Fruit fly (Drosophila melanogaster) whole organism, embryonic: ENCODE data around the gene Sem1.

Source experiments
- Bteb2 ChIP-seq: fragments of 200-800 bp; sonication (Bioruptor generic); optimal IDR thresholded peaks from 2 replicates; lab custom pipeline; 2016; ENCODE audit warnings: missing biosample characterization, missing genetic modification characterization
- CG10267 ChIP-seq: fragments of 200-800 bp; sonication (Bioruptor generic); optimal IDR thresholded peaks from 2 replicates; lab custom pipeline; 2018; ENCODE audit warnings: missing biosample characterization, mild to moderate bottlenecking, missing genetic modification characterization, moderate library complexity
- CG10543 ChIP-seq: fragments of 200-800 bp; sonication (Bioruptor generic); optimal IDR thresholded peaks from 3 replicates; lab custom pipeline; 2017; ENCODE audit warnings: missing biosample characterization, mild to moderate bottlenecking, missing genetic modification characterization, moderate library complexity
- CG13424 ChIP-seq: fragments of 200-800 bp; sonication (Bioruptor generic); optimal IDR thresholded peaks from 2 replicates; lab custom pipeline; 2019; ENCODE audit warnings: missing biosample characterization, mild to moderate bottlenecking, missing genetic modification characterization, moderate library complexity
- CG13624 ChIP-seq: fragments of 200-800 bp; sonication (Bioruptor generic); optimal IDR thresholded peaks from 2 replicates; lab custom pipeline; 2016; ENCODE audit warnings: missing biosample characterization, missing genetic modification characterization
- CG13775 ChIP-seq: fragments of 200-800 bp; sonication (Bioruptor generic); optimal IDR thresholded peaks from 3 replicates; lab custom pipeline; 2017; ENCODE audit warnings: missing biosample characterization, mild to moderate bottlenecking, missing genetic modification characterization
- CG15479 ChIP-seq: fragments of 200-800 bp; sonication (Bioruptor generic); optimal IDR thresholded peaks from 3 replicates; lab custom pipeline; 2019; ENCODE audit warnings: missing biosample characterization, mild to moderate bottlenecking, missing genetic modification characterization, moderate library complexity
- CG15696 ChIP-seq: fragments of 200-800 bp; sonication (Bioruptor generic); optimal IDR thresholded peaks from 2 replicates; lab custom pipeline; 2019; ENCODE audit warnings: missing biosample characterization, mild to moderate bottlenecking, missing genetic modification characterization, moderate library complexity
- CG16863 ChIP-seq: fragments of 200-800 bp; sonication (Bioruptor generic); optimal IDR thresholded peaks from 3 replicates; lab custom pipeline; 2016; ENCODE audit warnings: missing biosample characterization, missing genetic modification characterization
- CG17186 ChIP-seq: fragments of 200-800 bp; sonication (Bioruptor generic); optimal IDR thresholded peaks from 3 replicates; lab custom pipeline; 2017; ENCODE audit warnings: missing biosample characterization, missing genetic modification reagents, missing genetic modification characterization
- CG2120 ChIP-seq: fragments of 200-800 bp; sonication (Bioruptor generic); optimal IDR thresholded peaks from 3 replicates; lab custom pipeline; 2016; ENCODE audit warnings: missing biosample characterization, missing genetic modification characterization
- CG33213 ChIP-seq: fragments of 200-800 bp; sonication (Bioruptor generic); optimal IDR thresholded peaks from 3 replicates; lab custom pipeline; 2016; ENCODE audit warnings: missing biosample characterization, missing genetic modification characterization
- CG4854 ChIP-seq: fragments of 200-800 bp; sonication (Bioruptor generic); optimal IDR thresholded peaks from 2 replicates; lab custom pipeline; 2016; ENCODE audit warnings: missing biosample characterization, missing genetic modification characterization, inconsistent platforms
- CG6254 ChIP-seq: fragments of 200-800 bp; sonication (Bioruptor generic); optimal IDR thresholded peaks from 3 replicates; lab custom pipeline; 2017; ENCODE audit warnings: mild to moderate bottlenecking, missing biosample characterization, missing genetic modification reagents, missing genetic modification characterization
- CG7987 ChIP-seq: fragments of 200-800 bp; sonication (Bioruptor generic); optimal IDR thresholded peaks from 2 replicates; lab custom pipeline; 2018; ENCODE audit warnings: missing biosample characterization, mild to moderate bottlenecking, missing genetic modification characterization, moderate library complexity
- CG8089 ChIP-seq: fragments of 200-800 bp; sonication (Bioruptor generic); optimal IDR thresholded peaks from 3 replicates; lab custom pipeline; 2016; ENCODE audit warnings: missing biosample characterization, missing genetic modification characterization
- CTCF ChIP-seq: fragments of 200-800 bp; sonication (Bioruptor generic); optimal IDR thresholded peaks from 2 replicates; lab custom pipeline; 2017; ENCODE audit warnings: missing biosample characterization, mild to moderate bottlenecking, missing genetic modification characterization, moderate library complexity
- D ChIP-seq, 2 experiments: fragments of 200-800 bp in 1 of 2; fragments of >200 bp in 1 of 2; sonication (Bioruptor generic) in 1 of 2; optimal IDR thresholded peaks; 2 replicates in 1 of 2; 3 replicates in 1 of 2; lab custom pipeline; 2017; ENCODE audit warnings: mild to moderate bottlenecking in 1 of 2, missing biosample characterization in 1 of 2, missing genetic modification characterization in 1 of 2, missing genetic modification reagents in 1 of 2
- Drgx ChIP-seq: fragments of 200-800 bp; sonication (Bioruptor generic); IDR thresholded peaks from 2 replicates; pipeline ENCODE4 v1.3.6; 2022; ENCODE audit warnings: missing biosample characterization, missing genetic modification characterization
- E2f2 ChIP-seq: fragments of 200-800 bp; sonication (Bioruptor generic); IDR thresholded peaks from 2 replicates; pipeline ENCODE4 v1.3.6; 2022; ENCODE audit warnings: missing biosample characterization, missing genetic modification characterization
- ERR ChIP-seq: fragments of 200-800 bp; sonication (Bioruptor generic); optimal IDR thresholded peaks from 2 replicates; lab custom pipeline; 2016; ENCODE audit warnings: missing biosample characterization, missing genetic modification characterization
- Fer1 ChIP-seq: fragments of 200-800 bp; sonication (Bioruptor generic); optimal IDR thresholded peaks from 2 replicates; lab custom pipeline; 2017; ENCODE audit warnings: missing biosample characterization, mild to moderate bottlenecking, missing genetic modification characterization
- HLH4C ChIP-seq: fragments of 200-800 bp; sonication (Bioruptor generic); IDR thresholded peaks from 3 replicates; pipeline ENCODE4 v1.3.6; 2022; ENCODE audit warnings: missing biosample characterization, missing genetic modification characterization; ENCODE audit not compliant: partially characterized antibody
- HLH54F ChIP-seq: fragments of 200-800 bp; sonication (Bioruptor generic); optimal IDR thresholded peaks from 3 replicates; lab custom pipeline; 2016; ENCODE audit warnings: missing biosample characterization, missing genetic modification characterization
- HLHmδ ChIP-seq: fragments of 200-800 bp; sonication (Bioruptor generic); optimal IDR thresholded peaks from 2 replicates; lab custom pipeline; 2018; ENCODE audit warnings: missing biosample characterization, mild to moderate bottlenecking, missing genetic modification characterization, moderate library complexity
- Hey ChIP-seq: fragments of 200-800 bp; sonication (Bioruptor generic); optimal IDR thresholded peaks from 3 replicates; lab custom pipeline; 2018; ENCODE audit warnings: missing biosample characterization, mild to moderate bottlenecking, missing genetic modification characterization
- Lhr ChIP-seq: fragments of 200-800 bp; sonication (Bioruptor generic); optimal IDR thresholded peaks from 3 replicates; lab custom pipeline; 2017; ENCODE audit warnings: mild to moderate bottlenecking, missing biosample characterization, missing genetic modification reagents, missing genetic modification characterization
- MESR4 ChIP-seq: fragments of 200-800 bp; sonication (Bioruptor generic); optimal IDR thresholded peaks from 2 replicates; lab custom pipeline; 2018; ENCODE audit warnings: missing biosample characterization, mild to moderate bottlenecking, missing genetic modification characterization, moderate library complexity
- Med ChIP-seq: fragments of 200-800 bp; sonication (Bioruptor generic); peaks from one replicate; lab custom pipeline; 2016; ENCODE audit warnings: missing biosample characterization, missing genetic modification characterization, mild to moderate bottlenecking, inconsistent platforms, moderate library complexity
- Mes4 ChIP-seq: fragments of 200-800 bp; sonication (Bioruptor generic); optimal IDR thresholded peaks from 2 replicates; lab custom pipeline; 2016; ENCODE audit warnings: missing biosample characterization, missing genetic modification characterization
- NC2α ChIP-seq: fragments of 200-800 bp; sonication (Bioruptor generic); optimal IDR thresholded peaks from 2 replicates; lab custom pipeline; 2016; ENCODE audit warnings: missing biosample characterization, missing genetic modification characterization
- Sry-β ChIP-seq: fragments of 200-800 bp; sonication (Bioruptor generic); optimal IDR thresholded peaks from 2 replicates; lab custom pipeline; 2018; ENCODE audit warnings: missing biosample characterization, mild to moderate bottlenecking, missing genetic modification characterization, moderate library complexity
- Stat92E ChIP-seq, 3 experiments: fragments of >200 bp in 2 of 3; fragments of 200-800 bp in 1 of 3; sonication (Bioruptor generic) in 1 of 3; optimal IDR thresholded peaks; 2 replicates each; lab custom pipeline; 2017 to 2019; ENCODE audit warnings: missing biosample characterization in 3 of 3, missing genetic modification characterization in 3 of 3, mild to moderate bottlenecking in 1 of 3, moderate library complexity in 1 of 3
- ac ChIP-seq: fragments of 200-800 bp; sonication (Bioruptor generic); optimal IDR thresholded peaks from 3 replicates; lab custom pipeline; 2017; ENCODE audit warnings: missing biosample characterization, mild to moderate bottlenecking, missing genetic modification characterization
- bigmax ChIP-seq: fragments of 200-800 bp; sonication (Bioruptor generic); optimal IDR thresholded peaks from 2 replicates; lab custom pipeline; 2018; ENCODE audit warnings: missing biosample characterization, mild to moderate bottlenecking, missing genetic modification characterization
- btn ChIP-seq: fragments of 200-800 bp; sonication (Bioruptor generic); optimal IDR thresholded peaks from 2 replicates; lab custom pipeline; 2016; ENCODE audit warnings: missing biosample characterization, missing genetic modification characterization
- cg ChIP-seq: fragments of 200-800 bp; sonication (Bioruptor generic); optimal IDR thresholded peaks from 3 replicates; lab custom pipeline; 2019; ENCODE audit warnings: missing biosample characterization, mild to moderate bottlenecking, missing genetic modification characterization, moderate library complexity
- crc ChIP-seq: fragments of 200-800 bp; sonication (Bioruptor generic); optimal IDR thresholded peaks from 2 replicates; lab custom pipeline; 2016; ENCODE audit warnings: missing biosample characterization, missing genetic modification characterization
- danr ChIP-seq: fragments of 200-800 bp; sonication (Bioruptor generic); IDR thresholded peaks from 2 replicates; pipeline ENCODE4 v1.3.6; 2022; ENCODE audit warnings: missing biosample characterization, missing genetic modification characterization
- ftz-f1 ChIP-seq: fragments of 200-800 bp; sonication (Bioruptor generic); optimal IDR thresholded peaks from 2 replicates; lab custom pipeline; 2016; ENCODE audit warnings: missing biosample characterization, missing genetic modification characterization
- gro ChIP-seq: fragments of 200-800 bp; sonication (Bioruptor generic); optimal IDR thresholded peaks from 2 replicates; lab custom pipeline; 2016; ENCODE audit warnings: missing biosample characterization, missing genetic modification characterization
- hbn ChIP-seq: fragments of 200-800 bp; sonication (Bioruptor generic); IDR thresholded peaks from 2 replicates; pipeline ENCODE4 v1.3.6; 2022; ENCODE audit warnings: missing biosample characterization, missing genetic modification characterization; ENCODE audit not compliant: partially characterized antibody
- knrl ChIP-seq: fragments of 200-800 bp; sonication (Bioruptor generic); IDR thresholded peaks from 3 replicates; pipeline ENCODE4 v1.3.6; 2022; ENCODE audit warnings: missing biosample characterization, missing genetic modification characterization; ENCODE audit not compliant: partially characterized antibody
- lbe ChIP-seq: fragments of 200-800 bp; sonication (Bioruptor generic); optimal IDR thresholded peaks from 2 replicates; lab custom pipeline; 2016; ENCODE audit warnings: missing biosample characterization, mild to moderate bottlenecking, missing genetic modification characterization
- pho ChIP-seq: fragments of 200-800 bp; sonication (Bioruptor generic); optimal IDR thresholded peaks from 2 replicates; lab custom pipeline; 2016; ENCODE audit warnings: missing biosample characterization, missing genetic modification characterization
- pnt ChIP-seq: fragments of 200-800 bp; sonication (Bioruptor generic); optimal IDR thresholded peaks from 3 replicates; lab custom pipeline; 2016; ENCODE audit warnings: missing biosample characterization, missing genetic modification characterization
- sna ChIP-seq: fragments of 200-800 bp; sonication (Bioruptor generic); IDR thresholded peaks from 2 replicates; pipeline ENCODE4 v1.3.6; 2022; ENCODE audit warnings: missing biosample characterization, missing genetic modification characterization; ENCODE audit not compliant: partially characterized antibody
- tap ChIP-seq: fragments of 200-800 bp; optimal IDR thresholded peaks from 3 replicates; lab custom pipeline; 2019; ENCODE audit warnings: missing biosample characterization, mild to moderate bottlenecking, missing genetic modification characterization, moderate library complexity

Sem1 gene

dm6 chr2L:7056189-7056926 lies 7.4 kb upstream of the Sem1 start, which contains the start of gene Mnn1 (continued):
- TF ChIP-seq Fer1 (GFP tag; lab: Kevin White, UChicago) (peak; percentile 67), CG33213 (GFP tag; lab: Kevin White, UChicago) (peak; percentile 66), CG17186 (GFP tag; lab: Kevin White, UChicago) (peak; percentile 66), danr (no peak), NC2α (peak; percentile 39), MESR4 (peak; percentile 84), CG15479 (GFP tag; lab: Kevin White, UChicago) (peak; percentile 87), crc (no peak), cg (GFP tag; lab: Kevin White, UChicago) (peak; percentile 77), HLH4C (GFP tag; lab: Robert Waterston, UW) (no peak), Sry-β (GFP tag; lab: Kevin White, UChicago) (no peak), CG7987 (GFP tag; lab: Kevin White, UChicago) (peak; percentile 79), CTCF (GFP tag; lab: Kevin White, UChicago) (peak; percentile 1), CG8089 (GFP tag; lab: Kevin White, UChicago) (peak; percentile 10), Bteb2 (peak; percentile 32), hbn (GFP tag; lab: Robert Waterston, UW) (no peak), Lhr (peak; percentile 59), ftz-f1 (GFP tag; lab: Kevin White, UChicago) (peak; percentile 64), HLHmδ (GFP tag; lab: Kevin White, UChicago) (peak; percentile 98), sna (GFP tag; lab: Robert Waterston, UW) (peak; percentile 47; the same call in 1 of the 2 replicates), CG4854 (peak; percentile 37), Med (GFP tag; lab: Kevin White, UChicago) (peak; percentile 96), btn (GFP tag; lab: Kevin White, UChicago) (peak; percentile 6), CG10267 (peak; percentile 98), CG13775 (GFP tag; lab: Kevin White, UChicago) (no peak), CG6254 (GFP tag; lab: Kevin White, UChicago) (peak; percentile 44), CG2120 (GFP tag; lab: Kevin White, UChicago) (peak; percentile 64), pho (peak; percentile 24), lbe (GFP tag; lab: Kevin White, UChicago) (peak; percentile 27), tap (tag; lab: Kevin White, UChicago) (no peak), bigmax (GFP tag; lab: Kevin White, UChicago) (peak; percentile 30), gro (GFP tag; lab: Kevin White, UChicago) (peak; percentile 49), CG10543 (peak; percentile 68), Stat92E (GFP tag; optimal IDR thresholded peaks at IDR 0.05; lab: Kevin White, UChicago) (peak in 1 of 3 experiments; percentile 96), Mes4 (GFP tag; lab: Kevin White, UChicago) (no peak), ac (peak; percentile 34), ERR (GFP tag; lab: Kevin White, UChicago) (peak; percentile 42), Hey (tag; lab: Kevin White, UChicago) (peak; percentile 84), CG13424 (tag; lab: Kevin White, UChicago) (peak; percentile 24), CG15696 (tag; lab: Kevin White, UChicago) (no peak), E2f2 (peak; percentile 98), Drgx (GFP tag; lab: Robert Waterston, UW) (no peak), CG16863 (GFP tag; lab: Kevin White, UChicago) (no peak), knrl (GFP tag; lab: Robert Waterston, UW) (peak; percentile 31; the same call in 1 of the 3 replicates), pnt (GFP tag; lab: Kevin White, UChicago) (no peak), HLH54F (GFP tag; lab: Kevin White, UChicago) (peak; percentile 53), D (optimal IDR thresholded peaks at IDR 0.05; lab: Kevin White, UChicago) (peak; percentile 86), D (GFP tag; optimal IDR thresholded peaks at IDR 0.05; lab: Kevin White, UChicago) (no peak), CG13624 (peak; percentile 98)
